Worm (Caenorhabditis elegans) whole organism, L2 larva: Measurements from ENCODE around the gene pmp-3.

Experiments
- ama-1 ChIP-seq: fragments of 150-350 bp; optimal IDR thresholded peaks from 2 replicates; lab custom pipeline; 2018; ENCODE audit warnings: inconsistent platforms
- ceh-16 ChIP-seq: fragments of 150-350 bp; optimal IDR thresholded peaks from 2 replicates; lab custom pipeline; 2014; ENCODE audit warnings: missing biosample characterization, missing genetic modification characterization
- ceh-82 ChIP-seq: fragments of 150-350 bp; optimal IDR thresholded peaks from 2 replicates; lab custom pipeline; 2014; ENCODE audit warnings: missing biosample characterization, missing genetic modification characterization
- crh-2 ChIP-seq: sonication (generic microtip); optimal IDR thresholded peaks from 2 replicates; lab custom pipeline; 2017; ENCODE audit warnings: missing biosample characterization, missing genetic modification characterization
- lin-39 ChIP-seq: fragments of 150-350 bp; optimal IDR thresholded peaks from 2 replicates; lab custom pipeline; 2014; ENCODE audit warnings: missing biosample characterization, missing genetic modification reagents, missing genetic modification characterization
- lsy-2 ChIP-seq, 2 experiments: fragments of 150-350 bp in 1 of 2; sonication (generic microtip) in 1 of 2; optimal IDR thresholded peaks; 2 replicates each; lab custom pipeline; 2014 to 2017; ENCODE audit warnings: missing biosample characterization in 2 of 2, missing genetic modification characterization in 2 of 2
- mdl-1 ChIP-seq, 2 experiments: fragments of 150-350 bp in 1 of 2; sonication (generic microtip) in 1 of 2; optimal IDR thresholded peaks; 2 replicates each; lab custom pipeline; 2017; ENCODE audit warnings: missing biosample characterization in 2 of 2, missing genetic modification characterization in 2 of 2
- nhr-237 ChIP-seq: fragments of 150-350 bp; optimal IDR thresholded peaks from 2 replicates; lab custom pipeline; 2014; ENCODE audit warnings: missing biosample characterization, missing genetic modification characterization
- nhr-77 ChIP-seq: fragments of 150-350 bp; optimal IDR thresholded peaks from 2 replicates; lab custom pipeline; 2014; ENCODE audit warnings: missing biosample characterization, missing genetic modification characterization
- peb-1 ChIP-seq: fragments of 150-350 bp; optimal IDR thresholded peaks from 2 replicates; lab custom pipeline; 2014; ENCODE audit warnings: missing biosample characterization, missing genetic modification characterization
- snpc-4 ChIP-seq: fragments of 150-350 bp; optimal IDR thresholded peaks from 2 replicates; lab custom pipeline; 2014; ENCODE audit warnings: missing biosample characterization, missing genetic modification characterization
- ztf-11 ChIP-seq: sonication (generic microtip); optimal IDR thresholded peaks from 2 replicates; lab custom pipeline; 2017; ENCODE audit warnings: missing biosample characterization, missing genetic modification characterization
- ztf-4 ChIP-seq: fragments of 150-350 bp; optimal IDR thresholded peaks from 2 replicates; lab custom pipeline; 2014; ENCODE audit warnings: missing biosample characterization, missing genetic modification characterization

- no peak for TF ChIP-seq crh-2 (tag; lab: Kevin White, UChicago)
- no peak for TF ChIP-seq ztf-4 (tag; lab: Kevin White, UChicago)
- TF ChIP-seq lin-39, result no peak
- TF ChIP-seq nhr-77, result no peak
- no peak for TF ChIP-seq ceh-82 (tag; lab: Kevin White, UChicago)
- no peak for TF ChIP-seq ceh-16 (tag; lab: Kevin White, UChicago)
- no peak for TF ChIP-seq ama-1 (lab: Kevin White, UChicago)
- TF ChIP-seq lsy-2 (tag; optimal IDR thresholded peaks at IDR 0.05; lab: Kevin White, UChicago), result no peak
- TF ChIP-seq peb-1, result no peak
- TF ChIP-seq nhr-237 (tag; lab: Kevin White, UChicago), result no peak
- no peak for TF ChIP-seq snpc-4
- TF ChIP-seq ztf-11 (tag; lab: Kevin White, UChicago), result no peak
- no peak for TF ChIP-seq mdl-1 (tag; optimal IDR thresholded peaks at IDR 0.05; lab: Kevin White, UChicago)
Measured at ce11 chrV:14698666-14699065, 52.1 kb downstream of the pmp-3 start, which contains the start of gene set-5.
